Worm (Caenorhabditis elegans) whole organism, L4/young adult: Measurements from ENCODE around the gene clec-59.

Experiments
- W03F9.2 ChIP-seq: fragments of 150-350 bp; optimal IDR thresholded peaks from 2 replicates; lab custom pipeline; 2014; ENCODE audit warnings: missing biosample characterization, missing genetic modification characterization
- dao-5 ChIP-seq: sonication (generic microtip); optimal IDR thresholded peaks from 2 replicates; lab custom pipeline; 2016; ENCODE audit warnings: missing genotype, missing genetic modification characterization, moderate library complexity, missing compliant biosample characterization
- him-1 ChIP-seq: sonication (generic microtip); optimal IDR thresholded peaks from 2 replicates; lab custom pipeline; 2016; ENCODE audit warnings: missing genotype, missing genetic modification reagents, missing genetic modification characterization, missing compliant biosample characterization

- TF ChIP-seq dao-5 (tag; lab: Kevin White, UChicago) = no peak
- no peak for TF ChIP-seq him-1
- no peak for TF ChIP-seq W03F9.2
Measured at ce11 chrII:10476959-10477358, 2.3 kb downstream of the clec-59 start, which contains the start of gene ZK666.4.
